Fruit fly (Drosophila melanogaster): ENCODE results near the gene gkt.

DNA sequence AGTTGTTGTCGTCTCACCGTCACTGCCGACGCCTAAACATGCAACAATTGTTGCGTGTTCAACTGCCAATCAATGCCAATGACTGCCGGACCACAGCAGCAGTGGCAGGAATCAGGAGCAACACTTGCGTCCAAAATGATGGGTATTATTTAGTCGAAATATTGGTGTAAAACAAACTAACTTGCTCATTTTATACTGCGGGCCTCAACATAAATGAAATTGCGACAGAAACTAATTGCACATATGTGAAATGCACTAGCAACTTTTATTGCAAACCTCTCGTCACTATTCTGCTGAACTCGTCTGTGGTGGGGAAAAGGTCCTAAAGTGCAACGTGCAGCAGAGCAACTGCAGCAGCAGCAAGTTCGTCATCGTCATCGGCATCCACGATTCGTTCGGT, 5.0 kb upstream of the gkt start:
- no peak for TF ChIP-seq Ets98B (GFP tag; IDR thresholded peaks at IDR 0.05)
- TF ChIP-seq CG10348 (GFP tag; IDR thresholded peaks at IDR 0.05) = no peak
- peak; percentile 45 for TF ChIP-seq CG9948 (tag; optimal IDR thresholded peaks at IDR 0.05)
- TF ChIP-seq D1 (tag; optimal IDR thresholded peaks at IDR 0.05) = no peak
- peak; percentile 43 for TF ChIP-seq CG14655 (GFP tag; optimal IDR thresholded peaks at IDR 0.05)
- TF ChIP-seq rn (GFP tag; IDR thresholded peaks at IDR 0.05) = no peak
- peak; percentile 41; the same call in 2 of the 3 replicates for TF ChIP-seq CG4496 (GFP tag; IDR thresholded peaks at IDR 0.05)
- peak; percentile 51 for TF ChIP-seq CG17806 (tag; optimal IDR thresholded peaks at IDR 0.05)
- TF ChIP-seq CG13204 (GFP tag; optimal IDR thresholded peaks at IDR 0.05) = no peak
- no peak for TF ChIP-seq Snoo (tag; optimal IDR thresholded peaks at IDR 0.05)
- TF ChIP-seq CG32121 (GFP tag; IDR thresholded peaks at IDR 0.05) = no peak
- no peak for TF ChIP-seq EcR (GFP tag; optimal IDR thresholded peaks at IDR 0.05)
- TF ChIP-seq CG8159 (tag; optimal IDR thresholded peaks at IDR 0.05) = peak; percentile 52

Measured in whole organism, pupa.